Worm (Caenorhabditis elegans) whole organism, L2 larva: ENCODE measurements around the gene rmd-3.

Source experiments
- C34F6.9 ChIP-seq: fragments of 150-350 bp; optimal IDR thresholded peaks from 2 replicates; lab custom pipeline; 2014; ENCODE audit warnings: missing biosample characterization, missing genetic modification characterization
- F13H6.1 ChIP-seq: sonication (generic microtip); optimal IDR thresholded peaks from 2 replicates; lab custom pipeline; 2016; ENCODE audit warnings: missing genetic modification characterization, missing compliant biosample characterization
- R02D3.7 ChIP-seq: fragments of 150-350 bp; optimal IDR thresholded peaks from 2 replicates; lab custom pipeline; 2014; ENCODE audit warnings: missing biosample characterization, missing genetic modification characterization
- Y55F3AM.14 ChIP-seq: fragments of 200-800 bp; sonication (Bioruptor generic); optimal IDR thresholded peaks from 2 replicates; lab custom pipeline; 2018; ENCODE audit warnings: mild to moderate bottlenecking, missing genetic modification characterization, missing compliant biosample characterization
- ZK546.5 ChIP-seq: sonication (generic microtip); optimal IDR thresholded peaks from 2 replicates; lab custom pipeline; 2017; ENCODE audit warnings: missing biosample characterization, missing genetic modification characterization
- alr-1 ChIP-seq: fragments of 150-350 bp; optimal IDR thresholded peaks from 2 replicates; lab custom pipeline; 2014; ENCODE audit warnings: missing biosample characterization, missing genetic modification characterization
- aly-2 ChIP-seq: fragments of 150-350 bp; optimal IDR thresholded peaks from 2 replicates; lab custom pipeline; 2014; ENCODE audit warnings: missing biosample characterization, missing genetic modification characterization
- ama-1 ChIP-seq: fragments of 150-350 bp; optimal IDR thresholded peaks from 2 replicates; lab custom pipeline; 2018; ENCODE audit warnings: inconsistent platforms
- blmp-1 ChIP-seq: sonication (generic microtip); optimal IDR thresholded peaks from 2 replicates; lab custom pipeline; 2017; ENCODE audit warnings: missing genetic modification characterization, mild to moderate bottlenecking, missing compliant biosample characterization, antibody characterized with exemption, moderate library complexity; ENCODE audit not compliant: insufficient read depth
- ceh-16 ChIP-seq: fragments of 150-350 bp; optimal IDR thresholded peaks from 2 replicates; lab custom pipeline; 2014; ENCODE audit warnings: missing biosample characterization, missing genetic modification characterization
- ceh-82 ChIP-seq: fragments of 150-350 bp; optimal IDR thresholded peaks from 2 replicates; lab custom pipeline; 2014; ENCODE audit warnings: missing biosample characterization, missing genetic modification characterization
- crh-2 ChIP-seq: sonication (generic microtip); optimal IDR thresholded peaks from 2 replicates; lab custom pipeline; 2017; ENCODE audit warnings: missing biosample characterization, missing genetic modification characterization
- dmd-4 ChIP-seq: sonication (generic microtip); optimal IDR thresholded peaks from 2 replicates; lab custom pipeline; 2017; ENCODE audit warnings: missing biosample characterization, missing genetic modification characterization
- elt-3 ChIP-seq: sonication (generic microtip); optimal IDR thresholded peaks from 2 replicates; lab custom pipeline; 2017; ENCODE audit warnings: missing biosample characterization, missing genetic modification characterization
- fos-1 ChIP-seq: fragments of 150-350 bp; optimal IDR thresholded peaks from 2 replicates; lab custom pipeline; 2014; ENCODE audit warnings: missing biosample characterization, missing genetic modification characterization
- lin-39 ChIP-seq: fragments of 150-350 bp; optimal IDR thresholded peaks from 2 replicates; lab custom pipeline; 2014; ENCODE audit warnings: missing biosample characterization, missing genetic modification reagents, missing genetic modification characterization
- lsy-2 ChIP-seq, 2 experiments: fragments of 150-350 bp in 1 of 2; sonication (generic microtip) in 1 of 2; optimal IDR thresholded peaks; 2 replicates each; lab custom pipeline; 2014 to 2017; ENCODE audit warnings: missing biosample characterization in 2 of 2, missing genetic modification characterization in 2 of 2
- mab-5 ChIP-seq: fragments of 150-350 bp; optimal IDR thresholded peaks from 2 replicates; lab custom pipeline; 2014; ENCODE audit warnings: missing biosample characterization, missing genetic modification characterization
- mbf-1 ChIP-seq: sonication (generic microtip); optimal IDR thresholded peaks from 2 replicates; lab custom pipeline; 2017; ENCODE audit warnings: missing biosample characterization, missing genetic modification characterization
- mdl-1 ChIP-seq, 2 experiments: fragments of 150-350 bp in 1 of 2; sonication (generic microtip) in 1 of 2; optimal IDR thresholded peaks; 2 replicates each; lab custom pipeline; 2017; ENCODE audit warnings: missing biosample characterization in 2 of 2, missing genetic modification characterization in 2 of 2
- nhr-10 ChIP-seq: sonication (generic microtip); optimal IDR thresholded peaks from 2 replicates; lab custom pipeline; 2017; ENCODE audit warnings: missing biosample characterization, missing genetic modification characterization
- nhr-11 ChIP-seq: fragments of 150-350 bp; optimal IDR thresholded peaks from 2 replicates; lab custom pipeline; 2014; ENCODE audit warnings: missing biosample characterization, missing genetic modification characterization
- nhr-12 ChIP-seq: fragments of 150-350 bp; optimal IDR thresholded peaks from 2 replicates; lab custom pipeline; 2014; ENCODE audit warnings: missing biosample characterization, missing genetic modification characterization
- nhr-129 ChIP-seq: fragments of 150-350 bp; optimal IDR thresholded peaks from 2 replicates; lab custom pipeline; 2014; ENCODE audit warnings: missing biosample characterization, missing genetic modification characterization
- nhr-21 ChIP-seq: fragments of 150-350 bp; optimal IDR thresholded peaks from 2 replicates; lab custom pipeline; 2014; ENCODE audit warnings: missing biosample characterization, missing genetic modification characterization
- nhr-25 ChIP-seq: fragments of 150-350 bp; sonication (generic microtip); optimal IDR thresholded peaks from 3 replicates; lab custom pipeline; 2014; ENCODE audit warnings: missing biosample characterization, missing genetic modification characterization
- nhr-6 ChIP-seq: fragments of 150-350 bp; optimal IDR thresholded peaks from 2 replicates; lab custom pipeline; 2014; ENCODE audit warnings: missing biosample characterization, missing genetic modification characterization
- sem-4 ChIP-seq: fragments of 150-350 bp; optimal IDR thresholded peaks from 2 replicates; lab custom pipeline; 2014; ENCODE audit warnings: missing biosample characterization, missing genetic modification reagents, missing genetic modification characterization
- skn-1 ChIP-seq: sonication (generic microtip); optimal IDR thresholded peaks from 2 replicates; lab custom pipeline; 2017; ENCODE audit warnings: missing biosample characterization, missing genetic modification characterization
- sma-3 ChIP-seq: sonication (generic microtip); optimal IDR thresholded peaks from 2 replicates; lab custom pipeline; 2016; ENCODE audit warnings: missing genetic modification reagents, missing genetic modification characterization, missing compliant biosample characterization
- snpc-4 ChIP-seq: fragments of 150-350 bp; optimal IDR thresholded peaks from 2 replicates; lab custom pipeline; 2014; ENCODE audit warnings: missing biosample characterization, missing genetic modification characterization
- unc-39 ChIP-seq: fragments of 150-350 bp; optimal IDR thresholded peaks from 2 replicates; lab custom pipeline; 2014; ENCODE audit warnings: missing biosample characterization, missing genetic modification characterization
- unc-55 ChIP-seq: fragments of 150-350 bp; sonication (generic microtip); optimal IDR thresholded peaks from 3 replicates; lab custom pipeline; 2014; ENCODE audit warnings: missing biosample characterization, missing genetic modification reagents, missing genetic modification characterization
- ztf-1 ChIP-seq: fragments of 200-800 bp; sonication (Bioruptor generic); conservative IDR thresholded peaks from 2 replicates; pipeline ENCODE4 v1.3.6; 2022; ENCODE audit warnings: missing genetic modification characterization, missing compliant biosample characterization
- ztf-11 ChIP-seq: sonication (generic microtip); optimal IDR thresholded peaks from 2 replicates; lab custom pipeline; 2017; ENCODE audit warnings: missing biosample characterization, missing genetic modification characterization
- ztf-4 ChIP-seq: fragments of 150-350 bp; optimal IDR thresholded peaks from 2 replicates; lab custom pipeline; 2014; ENCODE audit warnings: missing biosample characterization, missing genetic modification characterization

The rmd-3 gene

ce11 chrII:11314165-11314564 lies 25.2 kb downstream of the rmd-3 start, which contains the start of gene T24F1.4:
Gene T24F1.4, minus strand, starts transcription at chrII:11314265.
- TF ChIP-seq C34F6.9: no peak
- no peak for TF ChIP-seq nhr-10 (tag; lab: Kevin White, UChicago)
- no peak for TF ChIP-seq ama-1
- no peak for TF ChIP-seq ZK546.5 (tag; lab: Kevin White, UChicago)
- no peak for TF ChIP-seq R02D3.7
- no peak for TF ChIP-seq ztf-1
- no peak for TF ChIP-seq nhr-21 (tag; lab: Kevin White, UChicago)
- TF ChIP-seq snpc-4 (tag; lab: Kevin White, UChicago): no peak
- no peak for TF ChIP-seq sma-3 (GFP tag; lab: Kevin White, UChicago)
- TF ChIP-seq nhr-6 (tag; lab: Kevin White, UChicago): no peak
- no peak for TF ChIP-seq nhr-12 (tag; lab: Kevin White, UChicago)
- TF ChIP-seq nhr-11 (tag; lab: Kevin White, UChicago): no peak
- no peak for TF ChIP-seq aly-2 (tag; lab: Kevin White, UChicago)

ce11 chrII:11312223-11312622 lies 27.2 kb downstream of the rmd-3 start, which contains the start of gene T24F1.7:
Gene T24F1.7, plus strand, starts transcription at chrII:11312523.
- no peak for TF ChIP-seq nhr-10 (tag; lab: Kevin White, UChicago)
- TF ChIP-seq nhr-11 (tag; lab: Kevin White, UChicago): no peak
- no peak for TF ChIP-seq F13H6.1 (tag; lab: Kevin White, UChicago)
- TF ChIP-seq mab-5 (tag; lab: Kevin White, UChicago): no peak
- TF ChIP-seq sem-4 (tag; lab: Kevin White, UChicago): no peak
- TF ChIP-seq ceh-16 (tag; lab: Kevin White, UChicago): no peak
- TF ChIP-seq ztf-11 (tag; lab: Kevin White, UChicago): no peak
- TF ChIP-seq mdl-1 (tag; optimal IDR thresholded peaks at IDR 0.05; lab: Kevin White, UChicago): no peak
- TF ChIP-seq mbf-1 (tag; lab: Kevin White, UChicago): no peak
- TF ChIP-seq unc-55 (GFP tag; lab: Kevin White, UChicago): no peak
- TF ChIP-seq nhr-12 (tag; lab: Kevin White, UChicago): no peak
- TF ChIP-seq unc-39 (tag; lab: Kevin White, UChicago): no peak
- TF ChIP-seq, all 48 proteins: peak for 0

DNA sequence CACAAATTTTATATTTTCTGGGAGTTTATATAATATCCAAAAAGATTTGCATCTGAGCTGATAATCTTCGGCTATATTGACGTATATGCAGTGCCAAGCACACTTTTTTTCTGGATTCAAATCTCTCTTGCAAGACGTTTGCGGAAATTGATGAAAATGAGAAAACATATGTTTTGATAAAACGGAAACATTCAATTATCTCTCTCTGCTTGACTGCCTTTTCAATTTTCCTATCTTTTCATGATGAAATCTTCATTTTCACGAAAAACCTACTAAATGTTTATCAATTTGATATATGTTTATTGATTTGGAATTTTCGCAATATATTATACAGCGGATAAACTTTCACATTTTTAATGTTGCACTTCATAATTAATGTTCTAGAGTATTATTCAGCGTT lies 31.5 kb downstream of the rmd-3 start:
- TF ChIP-seq snpc-4 (tag; lab: Kevin White, UChicago): no peak
- TF ChIP-seq ceh-82: no peak
- no peak for TF ChIP-seq ama-1
- no peak for TF ChIP-seq ztf-4 (tag; lab: Kevin White, UChicago)
- TF ChIP-seq R02D3.7: no peak
- TF ChIP-seq blmp-1 (tag; lab: Kevin White, UChicago): peak; percentile 10
- no peak for TF ChIP-seq skn-1 (tag; lab: Kevin White, UChicago)
- no peak for TF ChIP-seq nhr-10 (tag; lab: Kevin White, UChicago)
- no peak for TF ChIP-seq lin-39 (tag; lab: Kevin White, UChicago)
- TF ChIP-seq fos-1 (tag; lab: Kevin White, UChicago): no peak
- TF ChIP-seq lsy-2 (tag; optimal IDR thresholded peaks at IDR 0.05; lab: Kevin White, UChicago): peak in 1 of 2 experiments; percentile 5
- TF ChIP-seq crh-2 (tag; lab: Kevin White, UChicago): no peak
- TF ChIP-seq elt-3 (tag; lab: Kevin White, UChicago): no peak
- no peak for TF ChIP-seq nhr-25
- no peak for TF ChIP-seq mdl-1 (tag; optimal IDR thresholded peaks at IDR 0.05; lab: Kevin White, UChicago)
- TF ChIP-seq ZK546.5 (tag; lab: Kevin White, UChicago): no peak
- no peak for TF ChIP-seq alr-1 (tag; lab: Kevin White, UChicago)
- no peak for TF ChIP-seq nhr-21 (tag; lab: Kevin White, UChicago)
- peak; percentile 15 for TF ChIP-seq nhr-129 (tag; lab: Kevin White, UChicago)
- no peak for TF ChIP-seq dmd-4 (tag; lab: Kevin White, UChicago)
- no peak for TF ChIP-seq ztf-11 (tag; lab: Kevin White, UChicago)

DNA sequence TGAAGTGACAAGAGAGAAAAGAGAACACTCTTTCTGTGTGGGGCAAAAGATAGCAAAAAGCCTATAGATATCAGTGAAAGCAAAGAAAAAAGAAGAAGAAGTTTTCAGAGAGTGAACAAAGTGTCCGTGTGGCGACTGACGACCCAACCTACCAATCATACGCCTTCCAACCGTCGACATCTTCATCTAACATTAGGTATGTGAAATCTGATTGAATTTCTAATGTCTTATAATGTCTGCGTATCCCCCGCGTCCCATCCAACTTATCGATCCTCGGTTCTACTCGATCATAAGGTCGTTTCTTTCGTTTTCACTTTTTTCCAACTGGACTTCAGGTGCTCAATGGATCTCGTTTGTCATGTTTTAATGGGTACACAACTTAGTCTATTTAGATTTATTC lies 32.1 kb downstream of the rmd-3 start:
- peak; percentile 61 for TF ChIP-seq nhr-25
- TF ChIP-seq Y55F3AM.14 (GFP tag; lab: Kevin White, UChicago): no peak
- peak; percentile 26 for TF ChIP-seq nhr-129 (tag; lab: Kevin White, UChicago)
- peak; percentile 92 for TF ChIP-seq blmp-1 (tag; lab: Kevin White, UChicago)
